Fruit fly (Drosophila melanogaster): Measurements from ENCODE around the gene toc.

- TF ChIP-seq pan (optimal IDR thresholded peaks at IDR 0.05) (no peak), psq (optimal IDR thresholded peaks at IDR 0.05) (no peak), Dll (optimal IDR thresholded peaks at IDR 0.05) (no peak), usp (GFP tag; optimal IDR thresholded peaks at IDR 0.05) (no peak), CG8478 (optimal IDR thresholded peaks at IDR 0.05) (no peak), EcR (GFP tag; optimal IDR thresholded peaks at IDR 0.05) (no peak)
Observed at dm6 chr2L:3058772-3059623, 85.6 kb downstream of the toc start.

All from whole organism.